Worm (Caenorhabditis elegans) whole organism, L3 larva: ENCODE measurements around the gene C08B6.18.

Source experiments
- ceh-28 ChIP-seq: fragments of 150-350 bp; optimal IDR thresholded peaks from 2 replicates; lab custom pipeline; 2014; ENCODE audit warnings: missing biosample characterization, missing genetic modification reagents, missing genetic modification characterization
- elt-1 ChIP-seq: fragments of 150-350 bp; optimal IDR thresholded peaks from 2 replicates; lab custom pipeline; 2014; ENCODE audit warnings: missing biosample characterization, missing genetic modification characterization
- jun-1 ChIP-seq: fragments of 150-350 bp; optimal IDR thresholded peaks from 2 replicates; lab custom pipeline; 2014; ENCODE audit warnings: missing biosample characterization, missing genetic modification reagents, missing genetic modification characterization
- nhr-12 ChIP-seq: fragments of 150-350 bp; optimal IDR thresholded peaks from 2 replicates; lab custom pipeline; 2014; ENCODE audit warnings: missing biosample characterization, missing genetic modification characterization
- nhr-77 ChIP-seq: fragments of 150-350 bp; optimal IDR thresholded peaks from 2 replicates; lab custom pipeline; 2014; ENCODE audit warnings: missing biosample characterization, missing genetic modification characterization

DNA sequence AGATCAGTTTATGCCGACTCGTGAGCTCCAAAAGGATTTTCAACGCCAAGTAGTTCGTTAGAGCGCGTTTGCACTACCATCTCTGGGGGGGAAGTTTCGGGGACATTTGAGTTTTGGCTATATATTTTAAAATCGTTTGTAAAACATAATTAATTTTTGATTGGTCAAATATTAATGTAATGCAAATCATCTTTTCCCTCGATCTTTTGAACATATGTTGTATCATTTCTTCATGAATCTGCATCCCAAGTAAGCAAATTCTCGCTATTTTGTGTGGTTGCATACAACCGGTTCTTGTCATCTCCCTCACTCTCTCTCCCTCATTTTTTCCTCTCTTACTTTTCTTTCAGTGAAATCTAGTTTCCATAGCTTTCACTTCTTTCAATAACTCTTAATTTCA, 44.2 kb upstream of the C08B6.18 start:
- TF ChIP-seq elt-1 (tag; lab: Kevin White, UChicago) (no peak), nhr-12 (tag; lab: Kevin White, UChicago) (no peak), jun-1 (peak; percentile 10), nhr-77 (tag; lab: Kevin White, UChicago) (no peak), ceh-28 (tag; lab: Kevin White, UChicago) (no peak)
